Worm (Caenorhabditis elegans) whole organism, L2 larva: ENCODE measurements around the gene R07H5.11.

Experiments used
- ama-1 ChIP-seq: fragments of 150-350 bp; optimal IDR thresholded peaks from 2 replicates; lab custom pipeline; 2018; ENCODE audit warnings: inconsistent platforms
- dmd-4 ChIP-seq: sonication (generic microtip); optimal IDR thresholded peaks from 2 replicates; lab custom pipeline; 2017; ENCODE audit warnings: missing biosample characterization, missing genetic modification characterization
- fos-1 ChIP-seq: fragments of 150-350 bp; optimal IDR thresholded peaks from 2 replicates; lab custom pipeline; 2014; ENCODE audit warnings: missing biosample characterization, missing genetic modification characterization
- lin-39 ChIP-seq: fragments of 150-350 bp; optimal IDR thresholded peaks from 2 replicates; lab custom pipeline; 2014; ENCODE audit warnings: missing biosample characterization, missing genetic modification reagents, missing genetic modification characterization
- mab-5 ChIP-seq: fragments of 150-350 bp; optimal IDR thresholded peaks from 2 replicates; lab custom pipeline; 2014; ENCODE audit warnings: missing biosample characterization, missing genetic modification characterization
- nhr-11 ChIP-seq: fragments of 150-350 bp; optimal IDR thresholded peaks from 2 replicates; lab custom pipeline; 2014; ENCODE audit warnings: missing biosample characterization, missing genetic modification characterization
- nhr-77 ChIP-seq: fragments of 150-350 bp; optimal IDR thresholded peaks from 2 replicates; lab custom pipeline; 2014; ENCODE audit warnings: missing biosample characterization, missing genetic modification characterization
- ztf-11 ChIP-seq: sonication (generic microtip); optimal IDR thresholded peaks from 2 replicates; lab custom pipeline; 2017; ENCODE audit warnings: missing biosample characterization, missing genetic modification characterization
- ztf-4 ChIP-seq: fragments of 150-350 bp; optimal IDR thresholded peaks from 2 replicates; lab custom pipeline; 2014; ENCODE audit warnings: missing biosample characterization, missing genetic modification characterization

DNA sequence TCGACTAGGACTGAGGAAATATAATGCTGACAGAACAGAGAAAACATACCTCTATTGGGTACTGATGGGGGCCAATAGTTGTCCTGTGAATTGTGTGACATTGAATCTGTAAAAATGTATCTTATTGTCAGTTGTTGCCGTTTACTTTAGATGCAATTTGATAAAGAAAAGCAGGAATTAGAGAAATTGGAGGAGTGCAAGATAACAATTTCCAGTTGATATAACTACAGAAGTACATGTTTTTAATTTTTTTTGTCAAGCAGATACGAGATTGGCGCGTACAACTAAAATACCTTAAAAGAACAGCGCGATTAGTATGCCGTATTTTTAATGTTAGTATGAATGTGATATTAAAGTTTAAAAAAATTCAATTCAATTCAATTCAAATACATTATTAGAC is 15.5 kb downstream of the R07H5.11 start, which contains the start of gene zip-6:
- TF ChIP-seq fos-1 (tag; lab: Kevin White, UChicago) (no peak), ztf-11 (no peak), mab-5 (tag; lab: Kevin White, UChicago) (no peak), lin-39 (tag; lab: Kevin White, UChicago) (no peak), ztf-4 (tag; lab: Kevin White, UChicago) (no peak), ama-1 (lab: Kevin White, UChicago) (no peak), nhr-11 (tag; lab: Kevin White, UChicago) (no peak), dmd-4 (no peak), nhr-77 (tag; lab: Kevin White, UChicago) (no peak)
